Worm (Caenorhabditis elegans): Measurements from ENCODE around the gene glb-31.
A peak's percentile ranks its signal among the peaks of the same experiment; 100 is the strongest.

The glb-31 gene

DNA sequence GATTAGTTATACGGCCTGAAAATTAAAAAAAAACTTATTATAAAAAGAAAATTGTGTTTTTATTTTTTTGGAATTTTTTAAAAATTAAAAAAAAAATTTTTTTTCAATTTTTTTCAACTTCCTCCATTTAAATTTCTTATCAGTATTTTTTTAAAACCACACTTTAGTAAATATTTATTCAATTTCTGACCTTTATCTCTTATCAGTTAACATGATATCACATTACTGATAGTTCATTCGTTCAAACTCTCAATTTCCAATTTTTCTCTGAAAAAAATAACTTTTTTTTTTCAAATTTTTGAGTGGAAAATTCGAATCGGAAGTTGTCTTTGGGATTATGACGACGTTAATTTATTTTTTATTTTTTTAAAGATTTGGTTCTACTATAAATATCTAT lies 3.8 kb downstream of the glb-31 start:
- TF ChIP-seq blmp-1 (tag; optimal IDR thresholded peaks at IDR 0.05; ENCODE audit: insufficient read depth) (no peak), fos-1 (tag; optimal IDR thresholded peaks at IDR 0.05) (peak; percentile 1), C34F6.9 (tag; optimal IDR thresholded peaks at IDR 0.05) (no peak)

DNA sequence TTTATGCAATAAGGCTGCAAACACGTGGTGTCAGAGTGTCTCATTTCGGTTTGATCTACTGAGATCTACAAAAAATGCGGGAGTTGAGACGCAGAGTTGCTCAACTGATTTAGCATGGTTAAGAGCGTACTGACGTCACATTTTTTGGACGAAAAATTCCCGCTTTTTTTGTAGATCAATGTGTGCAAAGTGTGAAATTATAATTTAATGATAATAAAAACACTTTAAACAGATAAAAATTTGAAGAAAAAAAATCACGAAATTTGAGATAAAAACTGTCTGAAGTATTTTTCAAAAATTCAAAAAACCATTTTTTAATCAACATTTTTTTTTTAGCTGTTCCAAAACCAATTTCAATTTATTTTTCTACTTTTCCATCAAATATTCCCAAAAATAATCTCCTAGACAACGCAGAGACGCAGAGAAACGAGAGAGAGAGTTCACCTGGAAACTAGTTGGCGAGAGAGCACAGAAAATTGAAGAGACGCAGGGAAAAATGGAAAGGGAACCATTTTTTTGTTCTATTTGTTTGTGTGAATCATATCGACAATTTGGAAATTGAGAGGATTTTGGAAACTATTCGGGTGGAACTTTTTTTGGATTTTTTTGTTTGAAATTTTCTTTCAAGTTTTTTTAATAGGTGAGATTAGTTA lies 4.3 kb downstream of the glb-31 start:
- peak; percentile 1 for TF ChIP-seq fos-1 (tag; optimal IDR thresholded peaks at IDR 0.05)
- TF ChIP-seq nhr-21 (tag; optimal IDR thresholded peaks at IDR 0.05), result no peak
- TF ChIP-seq ztf-11 (tag; optimal IDR thresholded peaks at IDR 0.05), result no peak
- TF ChIP-seq nhr-6 (tag; optimal IDR thresholded peaks at IDR 0.05), result no peak

DNA sequence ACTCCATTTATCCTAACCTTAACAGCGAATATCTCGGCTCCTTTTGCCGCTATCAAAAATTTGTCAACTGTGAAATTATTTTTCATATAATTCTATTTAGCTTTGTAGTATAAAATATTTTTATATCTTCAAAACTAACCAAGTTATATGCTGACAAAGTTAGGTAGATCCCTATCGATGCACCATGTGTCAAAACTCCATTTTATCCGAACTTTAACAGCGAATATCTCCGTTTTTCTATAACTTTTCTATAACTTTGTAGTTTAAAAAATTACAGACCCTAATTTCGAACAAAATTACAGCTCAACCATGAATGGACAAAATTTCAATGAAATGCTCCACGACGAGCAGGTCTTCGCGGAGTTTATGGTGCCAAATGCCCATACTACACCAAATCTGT lies 5.7 kb downstream of the glb-31 start, which contains the start of gene Y57G7A.2:
Gene Y57G7A.2, plus strand, starts transcription at position 301 of the 400 bp plus-strand sequence.
- TF ChIP-seq nhr-23 (tag; optimal IDR thresholded peaks at IDR 0.05) (no peak), lsy-2 (tag; optimal IDR thresholded peaks at IDR 0.05) (no peak), blmp-1 (tag; optimal IDR thresholded peaks at IDR 0.05; ENCODE audit: insufficient read depth) (no peak), ztf-4 (tag; optimal IDR thresholded peaks at IDR 0.05) (no peak), unc-62 (GFP tag; optimal IDR thresholded peaks at IDR 0.05) (no peak), snpc-4 (tag; optimal IDR thresholded peaks at IDR 0.05) (no peak), lin-11 (tag; optimal IDR thresholded peaks at IDR 0.05) (no peak), nhr-237 (tag; optimal IDR thresholded peaks at IDR 0.05) (no peak), peb-1 (tag; optimal IDR thresholded peaks at IDR 0.05) (no peak), ztf-1 (GFP tag; conservative IDR thresholded peaks at IDR 0.05) (no peak), crh-2 (tag; optimal IDR thresholded peaks at IDR 0.05) (no peak), nhr-11 (tag; optimal IDR thresholded peaks at IDR 0.05) (no peak), nhr-12 (tag; optimal IDR thresholded peaks at IDR 0.05) (no peak), ceh-16 (tag; optimal IDR thresholded peaks at IDR 0.05) (no peak)

DNA sequence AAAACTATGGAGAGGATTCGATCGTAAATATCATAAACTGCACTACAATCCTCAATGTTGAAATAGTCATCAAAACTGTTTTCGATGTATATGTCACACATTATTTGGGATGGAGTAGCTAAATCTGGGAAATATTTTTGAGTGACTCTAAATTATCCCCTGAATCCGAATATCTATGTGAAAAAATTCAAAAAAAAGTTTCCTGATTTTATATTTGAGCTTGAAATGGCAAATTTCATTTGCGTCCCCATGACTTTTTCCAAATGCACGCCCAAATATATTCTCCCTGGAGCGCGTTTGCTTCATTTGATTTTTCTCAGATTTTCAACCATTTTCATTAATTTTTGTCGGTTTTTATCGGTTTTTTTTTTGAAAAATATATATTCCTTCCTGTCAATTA lies 8.3 kb downstream of the glb-31 start, which contains the start of gene srz-64:
Gene srz-64, minus strand, starts transcription at position 101 of the 400 bp plus-strand sequence.
- no peak for TF ChIP-seq R02D3.7 (tag; optimal IDR thresholded peaks at IDR 0.05)
- no peak for TF ChIP-seq elt-1 (tag; optimal IDR thresholded peaks at IDR 0.05)
- TF ChIP-seq lsy-2 (tag; optimal IDR thresholded peaks at IDR 0.05), result no peak
- TF ChIP-seq lin-11 (tag; optimal IDR thresholded peaks at IDR 0.05), result no peak
- TF ChIP-seq unc-62 (GFP tag; optimal IDR thresholded peaks at IDR 0.05), result no peak
- no peak for TF ChIP-seq nhr-129 (tag; optimal IDR thresholded peaks at IDR 0.05)
- TF ChIP-seq ceh-16 (tag; optimal IDR thresholded peaks at IDR 0.05), result no peak
- TF ChIP-seq crh-2 (tag; optimal IDR thresholded peaks at IDR 0.05), result no peak
- no peak for TF ChIP-seq nhr-237 (tag; optimal IDR thresholded peaks at IDR 0.05)
- TF ChIP-seq sem-4 (tag; optimal IDR thresholded peaks at IDR 0.05), result no peak
- TF ChIP-seq ztf-4 (tag; optimal IDR thresholded peaks at IDR 0.05), result no peak
- no peak for TF ChIP-seq F13H6.1 (tag; optimal IDR thresholded peaks at IDR 0.05)
- no peak for TF ChIP-seq ztf-1 (GFP tag; conservative IDR thresholded peaks at IDR 0.05)
- no peak for TF ChIP-seq fos-1 (tag; optimal IDR thresholded peaks at IDR 0.05)

DNA sequence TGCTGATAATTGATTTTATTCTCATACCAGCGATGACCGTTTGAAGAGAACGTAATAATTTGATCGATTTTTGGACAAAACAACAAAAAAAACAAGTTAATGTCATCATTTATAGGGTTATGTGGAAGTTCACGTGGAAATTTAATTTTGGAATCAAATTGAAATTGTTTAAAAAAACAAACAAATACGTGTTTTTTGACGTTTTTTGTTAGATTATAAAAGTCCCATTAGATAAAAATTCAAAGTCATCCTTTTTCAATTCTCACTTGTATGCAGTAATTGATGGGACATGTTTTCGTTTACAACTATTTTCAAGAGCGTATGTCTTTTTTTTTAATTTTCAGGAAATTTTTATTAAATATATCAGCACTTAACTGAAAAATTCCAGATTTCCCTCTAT lies 15.9 kb downstream of the glb-31 start, which contains the start of the genes Y57G7A.6 and Y57G7A.3:
Gene Y57G7A.6, minus strand, starts transcription at position 101 of the 400 bp plus-strand sequence.
Gene Y57G7A.3, plus strand, starts transcription at position 269 of the 400 bp plus-strand sequence.
- TF ChIP-seq mdl-1 (tag; optimal IDR thresholded peaks at IDR 0.05), result no peak
- no peak for TF ChIP-seq nhr-11 (tag; optimal IDR thresholded peaks at IDR 0.05)

DNA sequence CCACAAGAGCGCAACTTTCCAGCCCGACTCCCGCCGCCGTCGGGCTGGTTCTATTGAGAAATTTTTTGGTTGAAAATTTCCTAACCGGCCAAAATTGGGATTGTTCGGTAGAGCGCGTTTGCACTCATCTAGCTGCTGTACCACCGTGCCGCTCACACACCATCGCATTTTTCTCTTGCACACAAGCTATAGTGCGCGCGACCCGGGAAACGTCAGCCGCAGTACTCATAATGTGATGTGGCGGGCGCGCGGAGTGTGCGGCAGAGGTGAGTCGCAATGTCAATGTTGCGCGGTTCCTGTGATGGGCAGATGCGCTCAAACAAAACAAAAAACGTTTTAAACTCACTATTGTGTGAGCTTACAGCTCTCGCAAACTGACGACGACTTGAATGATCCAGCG lies 16.5 kb downstream of the glb-31 start:
- TF ChIP-seq ceh-16 (tag; optimal IDR thresholded peaks at IDR 0.05) (no peak), unc-39 (tag; optimal IDR thresholded peaks at IDR 0.05) (no peak), nhr-10 (tag; optimal IDR thresholded peaks at IDR 0.05) (no peak), F13H6.1 (tag; optimal IDR thresholded peaks at IDR 0.05) (no peak), lsy-2 (tag; optimal IDR thresholded peaks at IDR 0.05) (no peak), nhr-11 (tag; optimal IDR thresholded peaks at IDR 0.05) (no peak), elt-1 (tag; optimal IDR thresholded peaks at IDR 0.05) (no peak), sma-9 (GFP tag; optimal IDR thresholded peaks at IDR 0.05) (no peak), sma-9 (tag; optimal IDR thresholded peaks at IDR 0.05) (no peak), nhr-25 (tag; optimal IDR thresholded peaks at IDR 0.05) (no peak), elt-3 (tag; optimal IDR thresholded peaks at IDR 0.05) (no peak), nhr-12 (tag; optimal IDR thresholded peaks at IDR 0.05) (no peak), nhr-23 (tag; optimal IDR thresholded peaks at IDR 0.05) (no peak), zag-1 (tag; optimal IDR thresholded peaks at IDR 0.05) (no peak), dmd-4 (tag; optimal IDR thresholded peaks at IDR 0.05) (no peak), unc-55 (GFP tag; optimal IDR thresholded peaks at IDR 0.05) (no peak), crh-2 (tag; optimal IDR thresholded peaks at IDR 0.05) (no peak)
